Worm (Caenorhabditis elegans) whole organism, young adult: ENCODE measurements around the gene sri-30.
"Not testable (repeated sequence)": the region's sequence is repeated elsewhere in the genome, so short reads cannot be mapped to it uniquely, and the experiment has no call there.

Source experiments
- B0261.1 ChIP-seq: sonication (generic microtip); optimal IDR thresholded peaks from 2 replicates; lab custom pipeline; 2016; ENCODE audit warnings: mild to moderate bottlenecking, missing genetic modification characterization, moderate library complexity, missing compliant biosample characterization
- F10E7.11 ChIP-seq: sonication (generic microtip); optimal IDR thresholded peaks from 2 replicates; lab custom pipeline; 2017; ENCODE audit warnings: mild to moderate bottlenecking, missing genetic modification characterization, moderate library complexity, missing compliant biosample characterization
- F33H1.4 ChIP-seq: fragments of 200-800 bp; sonication (Bioruptor generic); IDR thresholded peaks from 2 replicates; pipeline ENCODE4 v1.3.6; 2022; ENCODE audit warnings: missing genetic modification reagents, missing genetic modification characterization, missing compliant biosample characterization
- F57A8.1 ChIP-seq: fragments of 200-800 bp; sonication (Bioruptor generic); optimal IDR thresholded peaks from 2 replicates; lab custom pipeline; 2018; ENCODE audit warnings: mild to moderate bottlenecking, missing genetic modification characterization, moderate library complexity, missing compliant biosample characterization
- Y67H2A.10 ChIP-seq: fragments of 200-800 bp; sonication (Bioruptor generic); conservative IDR thresholded peaks from 2 replicates; pipeline ENCODE4 v1.3.6; 2022; ENCODE audit warnings: missing genetic modification reagents, missing genetic modification characterization, missing compliant biosample characterization
- Y95B8A.8 ChIP-seq: fragments of 200-800 bp; sonication (Bioruptor generic); IDR thresholded peaks from 2 replicates; pipeline ENCODE4 v1.3.6; 2022; ENCODE audit warnings: missing genetic modification reagents, missing genetic modification characterization, missing compliant biosample characterization
- attf-5 ChIP-seq: fragments of 200-800 bp; sonication (Bioruptor generic); optimal IDR thresholded peaks from 2 replicates; lab custom pipeline; 2018; ENCODE audit warnings: mild to moderate bottlenecking, missing genetic modification characterization, missing compliant biosample characterization
- cebp-1 ChIP-seq, 2 experiments: fragments of 200-800 bp in 1 of 2; sonication (Bioruptor generic) in 1 of 2; sonication (generic microtip) in 1 of 2; IDR thresholded peaks in 1 of 2; optimal IDR thresholded peaks in 1 of 2; 2 replicates each; pipeline versions ENCODE4 v1.3.6 to Lab custom; 2017 to 2022; ENCODE audit warnings: missing compliant biosample characterization in 2 of 2, missing genetic modification characterization in 2 of 2, mild to moderate bottlenecking in 1 of 2, missing genetic modification reagents in 1 of 2, moderate library complexity in 1 of 2
- cebp-2 ChIP-seq: fragments of 200-800 bp; sonication (Bioruptor generic); IDR thresholded peaks from 2 replicates; pipeline ENCODE4 v1.3.6; 2022; ENCODE audit warnings: missing genetic modification characterization, missing compliant biosample characterization
- ceh-40 ChIP-seq: fragments of 200-800 bp; sonication (Bioruptor generic); IDR thresholded peaks from 2 replicates; pipeline ENCODE4 v1.3.6; 2022; ENCODE audit warnings: missing genetic modification characterization, missing compliant biosample characterization
- ceh-91 ChIP-seq: fragments of 200-800 bp; sonication (Bioruptor generic); IDR thresholded peaks from 2 replicates; pipeline ENCODE4 v1.3.6; 2022; ENCODE audit warnings: missing genetic modification reagents, missing genetic modification characterization, missing compliant biosample characterization
- die-1 ChIP-seq: sonication (generic microtip); optimal IDR thresholded peaks from 2 replicates; lab custom pipeline; 2016; ENCODE audit warnings: missing genotype, mild to moderate bottlenecking, missing genetic modification characterization, missing compliant biosample characterization
- dox-1 ChIP-seq: fragments of 200-800 bp; sonication (Bioruptor generic); IDR thresholded peaks from 2 replicates; pipeline ENCODE4 v1.3.6; 2022; ENCODE audit warnings: missing genetic modification reagents, missing genetic modification characterization, missing compliant biosample characterization
- ets-4 ChIP-seq: fragments of 200-800 bp; sonication (Bioruptor generic); optimal IDR thresholded peaks from 2 replicates; lab custom pipeline; 2018; ENCODE audit warnings: mild to moderate bottlenecking, missing genetic modification characterization, missing compliant biosample characterization
- gei-17 ChIP-seq: fragments of 200-800 bp; sonication (Bioruptor generic); optimal IDR thresholded peaks from 2 replicates; lab custom pipeline; 2018; ENCODE audit warnings: mild to moderate bottlenecking, missing genetic modification characterization, missing compliant biosample characterization
- hmg-1.2 ChIP-seq: fragments of 200-800 bp; sonication (Bioruptor generic); IDR thresholded peaks from 2 replicates; pipeline ENCODE4 v1.3.6; 2022; ENCODE audit warnings: missing genetic modification reagents, missing genetic modification characterization, missing compliant biosample characterization
- lag-1 ChIP-seq: fragments of 200-800 bp; sonication (Bioruptor generic); IDR thresholded peaks from 2 replicates; pipeline ENCODE4 v1.3.6; 2022; ENCODE audit warnings: missing genetic modification reagents, missing genetic modification characterization, missing compliant biosample characterization
- let-526 ChIP-seq: fragments of 200-800 bp; sonication (Bioruptor generic); IDR thresholded peaks from 2 replicates; pipeline ENCODE4 v1.3.6; 2022; ENCODE audit warnings: missing genetic modification reagents, missing genetic modification characterization, missing compliant biosample characterization
- lin-35 ChIP-seq, 3 experiments: fragments of 150-350 bp in 2 of 3; sonication (generic microtip) in 1 of 3; optimal IDR thresholded peaks; 2 replicates each; lab custom pipeline; 2014 to 2018; ENCODE audit warnings: missing biosample characterization in 3 of 3, missing genetic modification characterization in 3 of 3, missing genetic modification reagents in 3 of 3
- lin-40 ChIP-seq: sonication (generic microtip); optimal IDR thresholded peaks from 2 replicates; lab custom pipeline; 2016; ENCODE audit warnings: missing genetic modification characterization, mild to moderate bottlenecking, missing compliant biosample characterization, missing genotype, missing genetic modification reagents
- madf-10 ChIP-seq: sonication (generic microtip); optimal IDR thresholded peaks from 2 replicates; lab custom pipeline; 2016; ENCODE audit warnings: mild to moderate bottlenecking, missing genetic modification characterization, missing compliant biosample characterization
- madf-3 ChIP-seq: fragments of 200-800 bp; sonication (Bioruptor generic); IDR thresholded peaks from 2 replicates; pipeline ENCODE4 v1.3.6; 2022; ENCODE audit warnings: missing genetic modification reagents, missing genetic modification characterization, missing compliant biosample characterization
- madf-6 ChIP-seq: fragments of 200-800 bp; sonication (Bioruptor generic); IDR thresholded peaks from 2 replicates; pipeline ENCODE4 v1.3.6; 2022; ENCODE audit warnings: missing genetic modification reagents, missing genetic modification characterization, missing compliant biosample characterization
- mcd-1 ChIP-seq: fragments of 200-800 bp; sonication (Bioruptor generic); IDR thresholded peaks from 2 replicates; pipeline ENCODE4 v1.3.6; 2022; ENCODE audit warnings: missing genetic modification reagents, missing genetic modification characterization, missing compliant biosample characterization
- nfya-2 ChIP-seq: fragments of 200-800 bp; sonication (Bioruptor generic); IDR thresholded peaks from 2 replicates; pipeline ENCODE4 v1.3.6; 2022; ENCODE audit warnings: missing genetic modification reagents, missing genetic modification characterization, missing compliant biosample characterization
- rcor-1 ChIP-seq: fragments of 200-800 bp; sonication (Bioruptor generic); IDR thresholded peaks from 2 replicates; pipeline ENCODE4 v1.3.6; 2022; ENCODE audit warnings: missing genetic modification reagents, missing genetic modification characterization, missing compliant biosample characterization
- rpc-1 ChIP-seq, 2 experiments: fragments of 150-350 bp in 1 of 2; sonication (generic microtip) in 1 of 2; optimal IDR thresholded peaks; 2 replicates each; lab custom pipeline; 2014 to 2018; ENCODE audit warnings: missing biosample characterization in 1 of 2, missing genetic modification characterization in 1 of 2, missing genetic modification reagents in 1 of 2, missing genotype in 1 of 2
- sea-2 ChIP-seq: fragments of 200-800 bp; sonication (Bioruptor generic); IDR thresholded peaks from 2 replicates; pipeline ENCODE4 v1.3.6; 2022; ENCODE audit warnings: missing genetic modification characterization, missing compliant biosample characterization
- snpc-4 ChIP-seq, 5 experiments: fragments of 150-350 bp in 1 of 5; sonication (generic microtip) in 4 of 5; optimal IDR thresholded peaks; 2 replicates each; lab custom pipeline; 2014 to 2018; ENCODE audit warnings: missing genetic modification characterization in 5 of 5, missing biosample characterization in 3 of 5, antibody characterized with exemption in 2 of 5, mild to moderate bottlenecking in 2 of 5, missing compliant biosample characterization in 2 of 5, missing genotype in 2 of 5, moderate library complexity in 2 of 5, missing genetic modification reagents in 1 of 5
- tbp1 ChIP-seq: fragments of 200-800 bp; sonication (Bioruptor generic); optimal IDR thresholded peaks from 2 replicates; lab custom pipeline; 2018; ENCODE audit warnings: mild to moderate bottlenecking, missing genetic modification characterization, missing compliant biosample characterization
- unc-62 ChIP-seq: fragments of 150-350 bp; optimal IDR thresholded peaks from 2 replicates; lab custom pipeline; 2014; ENCODE audit warnings: missing biosample characterization, missing genetic modification reagents, missing genetic modification characterization
- zfh-2 ChIP-seq: fragments of 200-800 bp; sonication (Bioruptor generic); conservative IDR thresholded peaks from 2 replicates; pipeline ENCODE4 v1.3.6; 2022; ENCODE audit warnings: missing genetic modification reagents, missing genetic modification characterization, missing compliant biosample characterization
- ztf-18 ChIP-seq: sonication (generic microtip); optimal IDR thresholded peaks from 2 replicates; lab custom pipeline; 2016; ENCODE audit warnings: missing genotype, mild to moderate bottlenecking, missing genetic modification characterization, missing compliant biosample characterization
- ztf-26 ChIP-seq: sonication (generic microtip); optimal IDR thresholded peaks from 2 replicates; lab custom pipeline; 2017; ENCODE audit warnings: missing genetic modification characterization, missing compliant biosample characterization

sri-30 gene

ce11 chrII:3031292-3031691 is 14.7 kb upstream of the sri-30 start:
- TF ChIP-seq rpc-1 (optimal IDR thresholded peaks at IDR 0.05; lab: Kevin White, UChicago) (peak; percentile 26), rpc-1 (tag; optimal IDR thresholded peaks at IDR 0.05; lab: Kevin White, UChicago) (peak; percentile 52), rcor-1 (peak; percentile 37; the same call in 1 of the 2 replicates), snpc-4 (tag; optimal IDR thresholded peaks at IDR 0.05; lab: Kevin White, UChicago) (peak in 2 of 4 experiments; percentile 39 to 66), madf-6 (GFP tag; lab: Robert Waterston, UW) (peak; percentile 61; the same call in 1 of the 2 replicates), tbp1 (GFP tag; lab: Kevin White, UChicago) (peak; percentile 84), B0261.1 (peak; percentile 66), dox-1 (GFP tag; lab: Robert Waterston, UW) (0 out of 2 replicates have a peak, but pooled peaks have one; percentile 31), hmg-1.2 (GFP tag; lab: Robert Waterston, UW) (peak; percentile 31; the same call in 1 of the 2 replicates)
- TF ChIP-seq snpc-4 (GFP tag; optimal IDR thresholded peaks at IDR 0.05; lab: Kevin White, UChicago) = not testable (repeated sequence)

DNA sequence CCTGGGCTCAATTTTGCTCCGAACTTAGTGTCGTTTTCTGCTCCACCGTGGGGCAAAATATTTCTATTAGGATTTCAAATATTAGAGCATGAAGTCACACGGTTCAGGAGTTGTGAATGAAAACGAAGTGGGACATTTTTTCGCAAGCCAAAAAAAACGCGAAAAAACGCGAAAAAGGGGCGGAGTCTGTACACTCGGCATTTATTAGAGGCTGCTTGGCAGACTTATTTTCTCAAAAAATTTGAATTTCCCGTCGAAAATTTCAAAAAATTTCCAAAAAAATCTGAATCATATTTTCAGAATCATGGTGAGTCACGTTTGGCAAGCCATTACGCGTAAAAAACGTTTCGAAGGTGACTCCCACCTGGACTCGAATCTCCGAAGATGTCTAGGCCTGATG is 13.5 kb upstream of the sri-30 start, which contains the start of gene B0454.6:
Gene B0454.6, plus strand, starts transcription at position 301 of the 400 bp plus-strand sequence.
- TF ChIP-seq cebp-1 (GFP tag; IDR thresholded peaks at IDR 0.05; lab: Robert Waterston, UW); cebp-1 (tag; optimal IDR thresholded peaks at IDR 0.05; lab: Kevin White, UChicago); let-526; unc-62: not testable (repeated sequence)

- TF ChIP-seq cebp-2 (GFP tag; lab: Robert Waterston, UW) = no peak
- peak; percentile 68 for TF ChIP-seq zfh-2
Measured at ce11 chrII:3034914-3035313, 11.1 kb upstream of the sri-30 start.

DNA sequence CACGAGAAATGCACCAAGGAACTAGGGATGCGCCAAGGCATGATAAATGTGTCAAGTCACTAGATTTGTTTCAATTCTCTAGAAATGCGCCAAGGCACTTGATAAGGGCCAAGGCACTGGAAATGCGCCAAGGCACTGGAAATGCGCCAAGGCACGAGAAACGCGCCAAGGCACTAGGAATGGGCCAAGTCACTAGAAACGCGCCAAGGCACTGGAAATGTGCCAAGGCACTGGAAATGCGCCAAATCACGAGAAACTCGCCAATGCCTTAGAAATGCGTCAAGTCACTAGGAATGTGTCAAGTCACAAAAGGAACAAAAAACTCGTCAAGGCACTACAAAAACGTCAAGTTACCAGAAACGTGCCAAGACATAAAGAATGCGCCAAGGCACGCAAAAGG is 9.6 kb upstream of the sri-30 start:
- no peak for TF ChIP-seq F57A8.1 (GFP tag; lab: Kevin White, UChicago)
- TF ChIP-seq lag-1 (GFP tag; lab: Robert Waterston, UW) = no peak
- TF ChIP-seq snpc-4 (GFP tag; optimal IDR thresholded peaks at IDR 0.05; lab: Kevin White, UChicago) = no peak
- TF ChIP-seq snpc-4 (tag; optimal IDR thresholded peaks at IDR 0.05; lab: Kevin White, UChicago) = no peak
- TF ChIP-seq ceh-40 (GFP tag; lab: Robert Waterston, UW) = no peak
- TF ChIP-seq sea-2 (GFP tag; lab: Robert Waterston, UW) = no peak
- no peak for TF ChIP-seq die-1 (tag; lab: Kevin White, UChicago)
- no peak for TF ChIP-seq madf-10 (tag; lab: Kevin White, UChicago)
- TF ChIP-seq ztf-18 (tag; lab: Kevin White, UChicago) = peak; percentile 89
- peak; percentile 30 for TF ChIP-seq lin-40 (tag; lab: Kevin White, UChicago)
- TF ChIP-seq rcor-1 = no peak
- TF ChIP-seq mcd-1 = peak; percentile 41
- no peak for TF ChIP-seq F33H1.4 (GFP tag; lab: Robert Waterston, UW)
- no peak for TF ChIP-seq F10E7.11 (tag; lab: Kevin White, UChicago)
- peak; percentile 80 for TF ChIP-seq ztf-26
- TF ChIP-seq nfya-2 (GFP tag; lab: Robert Waterston, UW) = no peak
- TF ChIP-seq madf-3 (GFP tag; lab: Robert Waterston, UW) = no peak
- 0 out of 2 replicates have a peak, but pooled peaks have one; percentile 14 for TF ChIP-seq Y95B8A.8
- TF ChIP-seq gei-17 (GFP tag; lab: Kevin White, UChicago) = peak; percentile 9
- no peak for TF ChIP-seq ceh-91 (GFP tag; lab: Robert Waterston, UW)
- TF ChIP-seq cebp-1 (GFP tag; IDR thresholded peaks at IDR 0.05; lab: Robert Waterston, UW) = no peak
- peak; percentile 9 for TF ChIP-seq cebp-1 (tag; optimal IDR thresholded peaks at IDR 0.05; lab: Kevin White, UChicago)
- peak; percentile 5 for TF ChIP-seq attf-5 (GFP tag; lab: Kevin White, UChicago)
- no peak for TF ChIP-seq ets-4 (GFP tag; lab: Kevin White, UChicago)
- TF ChIP-seq Y67H2A.10 (GFP tag; lab: Robert Waterston, UW) = no peak
- no peak for TF ChIP-seq lin-35 (GFP tag; optimal IDR thresholded peaks at IDR 0.05; lab: Kevin White, UChicago)
